Fruit fly (Drosophila melanogaster): Measurements from ENCODE around the gene CG1236.

The CG1236 gene

DNA sequence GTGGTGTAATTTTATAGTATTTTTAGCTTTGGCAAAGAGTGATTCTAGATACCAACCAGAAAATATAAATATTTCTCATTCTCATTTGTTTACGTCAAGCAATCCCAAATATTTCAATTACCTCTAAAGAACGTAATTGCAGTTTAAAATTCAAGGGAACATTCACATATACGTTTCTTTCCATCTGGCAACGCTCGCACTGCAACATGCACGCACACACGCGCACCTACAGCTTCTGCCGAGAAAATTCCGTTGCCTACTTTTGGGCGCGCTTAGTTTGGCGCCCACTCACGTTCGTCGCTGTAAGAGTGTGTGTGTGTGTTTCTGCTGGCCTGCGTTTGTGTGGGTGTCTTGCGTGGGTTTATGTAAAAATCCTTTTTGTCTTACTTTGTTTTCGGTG lies 35.9 kb downstream of the CG1236 start (continued):
- TF ChIP-seq sens (GFP tag): peak; percentile 65
- TF ChIP-seq row (GFP tag; IDR thresholded peaks at IDR 0.05): 0 out of 3 replicates have a peak, but pooled peaks have one; percentile 7
- TF ChIP-seq CG3163 (GFP tag; optimal IDR thresholded peaks at IDR 0.05): no peak
- TF ChIP-seq CG10462 (GFP tag; optimal IDR thresholded peaks at IDR 0.05): no peak
- peak; percentile 96 for TF ChIP-seq CG9437 (GFP tag; optimal IDR thresholded peaks at IDR 0.05)
- no peak for TF ChIP-seq usp (GFP tag; optimal IDR thresholded peaks at IDR 0.05)
- TF ChIP-seq Ets97D (GFP tag; optimal IDR thresholded peaks at IDR 0.05): peak; percentile 8
- TF ChIP-seq psq (GFP tag; optimal IDR thresholded peaks at IDR 0.05): no peak
- no peak for TF ChIP-seq Ets65A (GFP tag)
- TF ChIP-seq Scr (GFP tag; IDR thresholded peaks at IDR 0.05; ENCODE audit: partially characterized antibody): no peak
- TF ChIP-seq bbx (GFP tag; IDR thresholded peaks at IDR 0.05; ENCODE audit: partially characterized antibody): 0 out of 2 replicates have a peak, but pooled peaks have one; percentile 24
- no peak for TF ChIP-seq prd (optimal IDR thresholded peaks at IDR 0.05)
- TF ChIP-seq prd (GFP tag; IDR thresholded peaks at IDR 0.05): no peak
- peak; percentile 72 for TF ChIP-seq CG11504 (tag; optimal IDR thresholded peaks at IDR 0.05)
- TF ChIP-seq CG13296 (GFP tag; optimal IDR thresholded peaks at IDR 0.05): no peak
- TF ChIP-seq sr (GFP tag; IDR thresholded peaks at IDR 0.05): peak; percentile 44; the same call in 1 of the 3 replicates
- no peak for TF ChIP-seq danr (GFP tag; IDR thresholded peaks at IDR 0.05)
- no peak for TF ChIP-seq CG3726 (GFP tag; IDR thresholded peaks at IDR 0.05)
- TF ChIP-seq E2f2 (GFP tag; IDR thresholded peaks at IDR 0.05): peak; percentile 27; the same call in 1 of the 2 replicates
- no peak for TF ChIP-seq CG10654 (GFP tag; optimal IDR thresholded peaks at IDR 0.05)
- no peak for TF ChIP-seq CG31365 (tag; optimal IDR thresholded peaks at IDR 0.05)
- no peak for TF ChIP-seq D19B (GFP tag; optimal IDR thresholded peaks at IDR 0.05)
- no peak for TF ChIP-seq CG15696 (tag; optimal IDR thresholded peaks at IDR 0.05)
- no peak for TF ChIP-seq toy (GFP tag; IDR thresholded peaks at IDR 0.05)
- TF ChIP-seq CG2875 (GFP tag; optimal IDR thresholded peaks at IDR 0.05): no peak
- peak; percentile 17 for TF ChIP-seq CG1603 (tag; optimal IDR thresholded peaks at IDR 0.05)
- no peak for TF ChIP-seq ttk (GFP tag; IDR thresholded peaks at IDR 0.05)
- TF ChIP-seq ato (GFP tag; IDR thresholded peaks at IDR 0.05; ENCODE audit: partially characterized antibody): no peak
- TF ChIP-seq CG13287 (GFP tag; IDR thresholded peaks at IDR 0.05; ENCODE audit: partially characterized antibody): no peak
- no peak for TF ChIP-seq CG14050 (GFP tag; IDR thresholded peaks at IDR 0.05)
- no peak for TF ChIP-seq Vsx1 (GFP tag; optimal IDR thresholded peaks at IDR 0.05)
- TF ChIP-seq bab2 (GFP tag; optimal IDR thresholded peaks at IDR 0.05): no peak
- TF ChIP-seq Hmr (GFP tag; optimal IDR thresholded peaks at IDR 0.05): no peak
- no peak for TF ChIP-seq CG6854 (GFP tag; optimal IDR thresholded peaks at IDR 0.05)
- no peak for TF ChIP-seq CG2712 (tag; optimal IDR thresholded peaks at IDR 0.05)
- no peak for TF ChIP-seq CG4730 (GFP tag; IDR thresholded peaks at IDR 0.05)
- TF ChIP-seq fd3F (GFP tag; optimal IDR thresholded peaks at IDR 0.05): no peak
- TF ChIP-seq CG10565 (GFP tag; optimal IDR thresholded peaks at IDR 0.05): no peak
- TF ChIP-seq YL-1 (GFP tag; optimal IDR thresholded peaks at IDR 0.05): no peak
- no peak for TF ChIP-seq tap (tag; optimal IDR thresholded peaks at IDR 0.05)
- peak; percentile 47 for TF ChIP-seq CG8478 (optimal IDR thresholded peaks at IDR 0.05)
- no peak for TF ChIP-seq pnt (GFP tag; optimal IDR thresholded peaks at IDR 0.05)
- no peak for TF ChIP-seq dmrt99B (tag; optimal IDR thresholded peaks at IDR 0.05)
- no peak for TF ChIP-seq cad (GFP tag; optimal IDR thresholded peaks at IDR 0.05)
- TF ChIP-seq Hr3 (GFP tag; optimal IDR thresholded peaks at IDR 0.05): no peak
- TF ChIP-seq HmgD (GFP tag; optimal IDR thresholded peaks at IDR 0.05): no peak
- no peak for TF ChIP-seq sc (optimal IDR thresholded peaks at IDR 0.05)
- no peak for TF ChIP-seq sc (GFP tag; optimal IDR thresholded peaks at IDR 0.05)
- no peak for TF ChIP-seq maf-S (GFP tag; optimal IDR thresholded peaks at IDR 0.05)
- TF ChIP-seq p53 (GFP tag; optimal IDR thresholded peaks at IDR 0.05): no peak
- TF ChIP-seq slbo (GFP tag; IDR thresholded peaks at IDR 0.05): no peak
- no peak for TF ChIP-seq CG4820 (GFP tag; optimal IDR thresholded peaks at IDR 0.05)
- TF ChIP-seq nerfin-2 (GFP tag; IDR thresholded peaks at IDR 0.05; ENCODE audit: partially characterized antibody): no peak

All from whole organism, embryonic.